Fruit fly (Drosophila melanogaster) whole organism, prepupa: ENCODE measurements around the gene CG12123.

Source experiments
- Blimp-1 ChIP-seq: fragments of 200-800 bp; sonication (Bioruptor generic); optimal IDR thresholded peaks from 3 replicates; lab custom pipeline; 2017; ENCODE audit warnings: missing biosample characterization, missing genetic modification characterization, mild to moderate bottlenecking, moderate library complexity, missing genetic modification reagents
- CG10631 ChIP-seq: fragments of 200-800 bp; sonication (Bioruptor generic); optimal IDR thresholded peaks from 2 replicates; lab custom pipeline; 2016; ENCODE audit warnings: missing biosample characterization, missing genetic modification characterization
- CG10669 ChIP-seq: fragments of 200-800 bp; sonication (Bioruptor generic); optimal IDR thresholded peaks from 3 replicates; lab custom pipeline; 2018; ENCODE audit warnings: missing biosample characterization, mild to moderate bottlenecking, missing genetic modification characterization, moderate library complexity
- CG11294 ChIP-seq: fragments of 200-800 bp; sonication (Bioruptor generic); IDR thresholded peaks from 2 replicates; pipeline ENCODE4 v1.3.6; 2022; ENCODE audit warnings: missing biosample characterization, missing genetic modification characterization
- CG11762 ChIP-seq: fragments of 200-800 bp; sonication (Bioruptor generic); optimal IDR thresholded peaks from 3 replicates; lab custom pipeline; 2016; ENCODE audit warnings: missing biosample characterization, missing genetic modification characterization; ENCODE audit not compliant: insufficient read depth
- CG15336 ChIP-seq: fragments of 200-800 bp; sonication (Bioruptor generic); IDR thresholded peaks from 2 replicates; pipeline ENCODE4 v1.3.6; 2022; ENCODE audit warnings: missing biosample characterization, missing genetic modification characterization
- CG1621 ChIP-seq: fragments of 200-800 bp; sonication (Bioruptor generic); optimal IDR thresholded peaks from 3 replicates; lab custom pipeline; 2018; ENCODE audit warnings: missing biosample characterization, mild to moderate bottlenecking, missing genetic modification characterization
- CG16779 ChIP-seq: fragments of 200-800 bp; sonication (Bioruptor generic); optimal IDR thresholded peaks from 3 replicates; lab custom pipeline; 2017; ENCODE audit warnings: missing biosample characterization, mild to moderate bottlenecking, missing genetic modification characterization
- CG3032 ChIP-seq: fragments of 200-800 bp; optimal IDR thresholded peaks from 2 replicates; lab custom pipeline; 2019; ENCODE audit warnings: missing biosample characterization, mild to moderate bottlenecking, missing genetic modification characterization, moderate library complexity
- CG31627 ChIP-seq: fragments of 200-800 bp; sonication (Bioruptor generic); optimal IDR thresholded peaks from 3 replicates; lab custom pipeline; 2016; ENCODE audit warnings: missing biosample characterization, missing genetic modification characterization
- CG34406 ChIP-seq: fragments of 200-800 bp; sonication (Bioruptor generic); optimal IDR thresholded peaks from 3 replicates; lab custom pipeline; 2016; ENCODE audit warnings: missing biosample characterization, missing genetic modification characterization
- CG4318 ChIP-seq: fragments of 200-800 bp; sonication (Bioruptor generic); optimal IDR thresholded peaks from 3 replicates; lab custom pipeline; 2017; ENCODE audit warnings: missing biosample characterization, mild to moderate bottlenecking, missing genetic modification characterization
- CG6163 ChIP-seq: fragments of 200-800 bp; sonication (Bioruptor generic); IDR thresholded peaks from 3 replicates; pipeline ENCODE4 v1.3.6; 2022; ENCODE audit warnings: missing biosample characterization, missing genetic modification characterization
- CG6792 ChIP-seq: fragments of 200-800 bp; sonication (Bioruptor generic); optimal IDR thresholded peaks from 3 replicates; lab custom pipeline; 2016; ENCODE audit warnings: missing biosample characterization, missing genetic modification characterization
- CG6808 ChIP-seq: fragments of 200-800 bp; sonication (Bioruptor generic); optimal IDR thresholded peaks from 3 replicates; lab custom pipeline; 2017; ENCODE audit warnings: missing biosample characterization, missing genetic modification characterization, mild to moderate bottlenecking, moderate library complexity, missing genetic modification reagents
- CG7368 ChIP-seq: fragments of 200-800 bp; sonication (Bioruptor generic); optimal IDR thresholded peaks from 3 replicates; lab custom pipeline; 2016; ENCODE audit warnings: missing biosample characterization, missing genetic modification characterization
- CG8119 ChIP-seq: fragments of 200-800 bp; sonication (Bioruptor generic); IDR thresholded peaks from 3 replicates; pipeline ENCODE4 v1.3.6; 2022; ENCODE audit warnings: missing biosample characterization, missing genetic modification characterization
- CG8632 ChIP-seq: fragments of 200-800 bp; sonication (Bioruptor generic); optimal IDR thresholded peaks from 3 replicates; lab custom pipeline; 2016; ENCODE audit warnings: missing biosample characterization, missing genetic modification characterization
- Eip75B ChIP-seq: fragments of 200-800 bp; sonication (Bioruptor generic); optimal IDR thresholded peaks from 3 replicates; lab custom pipeline; 2016; ENCODE audit warnings: missing biosample characterization, missing genetic modification characterization
- Eip78C ChIP-seq: fragments of 200-800 bp; sonication (Bioruptor generic); peaks from one replicate; lab custom pipeline; 2016; ENCODE audit warnings: missing biosample characterization, missing genetic modification characterization
- Eip93F ChIP-seq: fragments of 200-800 bp; sonication (Bioruptor generic); optimal IDR thresholded peaks from 2 replicates; lab custom pipeline; 2016; ENCODE audit warnings: missing biosample characterization, mild to moderate bottlenecking, missing genetic modification characterization
- Ets96B ChIP-seq: fragments of 200-800 bp; optimal IDR thresholded peaks from 2 replicates; lab custom pipeline; 2019; ENCODE audit warnings: missing biosample characterization, mild to moderate bottlenecking, missing genetic modification characterization, moderate library complexity
- Gug ChIP-seq: fragments of 200-800 bp; sonication (Bioruptor generic); IDR thresholded peaks from 2 replicates; pipeline ENCODE4 v1.3.6; 2022; ENCODE audit warnings: missing biosample characterization, missing genetic modification characterization
- Hr4 ChIP-seq: fragments of 200-800 bp; sonication (Bioruptor generic); optimal IDR thresholded peaks from 3 replicates; lab custom pipeline; 2016; ENCODE audit warnings: missing biosample characterization, missing genetic modification characterization
- Lpt ChIP-seq: fragments of 200-800 bp; sonication (Bioruptor generic); optimal IDR thresholded peaks from 3 replicates; lab custom pipeline; 2016; ENCODE audit warnings: missing biosample characterization, missing genetic modification characterization
- OdsH ChIP-seq: fragments of 200-800 bp; sonication (Bioruptor generic); optimal IDR thresholded peaks from 3 replicates; lab custom pipeline; 2016; ENCODE audit warnings: missing biosample characterization, missing genetic modification characterization
- Smox ChIP-seq: fragments of 200-800 bp; sonication (Bioruptor generic); optimal IDR thresholded peaks from 3 replicates; lab custom pipeline; 2016; ENCODE audit warnings: missing biosample characterization, missing genetic modification characterization
- Sox102F ChIP-seq: fragments of 200-800 bp; sonication (Bioruptor generic); optimal IDR thresholded peaks from 2 replicates; lab custom pipeline; 2016; ENCODE audit warnings: missing biosample characterization, mild to moderate bottlenecking, missing genetic modification characterization
- Sox14 ChIP-seq: fragments of 200-800 bp; sonication (Bioruptor generic); optimal IDR thresholded peaks from 3 replicates; lab custom pipeline; 2016; ENCODE audit warnings: missing biosample characterization, missing genetic modification characterization
- Sox15 ChIP-seq: fragments of 200-800 bp; sonication (Bioruptor generic); optimal IDR thresholded peaks from 3 replicates; lab custom pipeline; 2016; ENCODE audit warnings: missing biosample characterization, missing genetic modification characterization
- acj6 ChIP-seq: fragments of 200-800 bp; sonication (Bioruptor generic); optimal IDR thresholded peaks from 3 replicates; lab custom pipeline; 2016; ENCODE audit warnings: missing biosample characterization, missing genetic modification characterization
- cyc ChIP-seq: fragments of 200-800 bp; sonication (Bioruptor generic); optimal IDR thresholded peaks from 3 replicates; lab custom pipeline; 2016; ENCODE audit warnings: missing biosample characterization, missing genetic modification characterization
- dac ChIP-seq: fragments of 200-800 bp; sonication (Bioruptor generic); optimal IDR thresholded peaks from 2 replicates; lab custom pipeline; 2017; ENCODE audit warnings: missing biosample characterization, mild to moderate bottlenecking, missing genetic modification characterization
- dsx ChIP-seq: fragments of 200-800 bp; optimal IDR thresholded peaks from 3 replicates; lab custom pipeline; 2019; ENCODE audit warnings: missing biosample characterization, mild to moderate bottlenecking, missing genetic modification characterization, moderate library complexity; ENCODE audit not compliant: poor library complexity, severe bottlenecking
- eg ChIP-seq: fragments of 200-800 bp; sonication (Bioruptor generic); IDR thresholded peaks from 3 replicates; pipeline ENCODE4 v1.3.6; 2022; ENCODE audit warnings: missing biosample characterization, missing genetic modification characterization
- fd59A ChIP-seq: fragments of 200-800 bp; sonication (Bioruptor generic); optimal IDR thresholded peaks from 2 replicates; lab custom pipeline; 2017; ENCODE audit warnings: missing biosample characterization, mild to moderate bottlenecking, missing genetic modification characterization, missing genetic modification reagents
- lz ChIP-seq: fragments of 200-800 bp; sonication (Bioruptor generic); optimal IDR thresholded peaks from 3 replicates; lab custom pipeline; 2016; ENCODE audit warnings: missing biosample characterization, missing genetic modification characterization
- pdm3 ChIP-seq: fragments of 200-800 bp; sonication (Bioruptor generic); optimal IDR thresholded peaks from 3 replicates; lab custom pipeline; 2016; ENCODE audit warnings: missing biosample characterization, missing genetic modification characterization
- salr ChIP-seq, 2 experiments: fragments of 200-800 bp; sonication (Bioruptor generic); optimal IDR thresholded peaks; 3 replicates each; lab custom pipeline; 2016 to 2018; ENCODE audit warnings: missing biosample characterization in 2 of 2, missing genetic modification characterization in 2 of 2, mild to moderate bottlenecking in 1 of 2
- spab ChIP-seq: fragments of 200-800 bp; sonication (Bioruptor generic); optimal IDR thresholded peaks from 2 replicates; lab custom pipeline; 2017; ENCODE audit warnings: missing biosample characterization, mild to moderate bottlenecking, missing genetic modification characterization, missing genetic modification reagents
- ss ChIP-seq, 2 experiments: fragments of 200-800 bp; sonication (Bioruptor generic); optimal IDR thresholded peaks; 2 replicates in 1 of 2; 3 replicates in 1 of 2; lab custom pipeline; 2017 to 2018; ENCODE audit warnings: mild to moderate bottlenecking in 2 of 2, missing biosample characterization in 2 of 2, missing genetic modification characterization in 2 of 2, moderate library complexity in 1 of 2
- svp ChIP-seq: fragments of 200-800 bp; sonication (Bioruptor generic); peaks from one replicate; lab custom pipeline; 2016; ENCODE audit warnings: missing biosample characterization, missing genetic modification characterization
- topi ChIP-seq: fragments of 200-800 bp; sonication (Bioruptor generic); optimal IDR thresholded peaks from 3 replicates; lab custom pipeline; 2016; ENCODE audit warnings: missing biosample characterization, missing genetic modification characterization
- vri ChIP-seq: fragments of 200-800 bp; sonication (Bioruptor generic); optimal IDR thresholded peaks from 3 replicates; lab custom pipeline; 2016; ENCODE audit warnings: missing biosample characterization, mild to moderate bottlenecking, missing genetic modification characterization

CG12123 gene

DNA sequence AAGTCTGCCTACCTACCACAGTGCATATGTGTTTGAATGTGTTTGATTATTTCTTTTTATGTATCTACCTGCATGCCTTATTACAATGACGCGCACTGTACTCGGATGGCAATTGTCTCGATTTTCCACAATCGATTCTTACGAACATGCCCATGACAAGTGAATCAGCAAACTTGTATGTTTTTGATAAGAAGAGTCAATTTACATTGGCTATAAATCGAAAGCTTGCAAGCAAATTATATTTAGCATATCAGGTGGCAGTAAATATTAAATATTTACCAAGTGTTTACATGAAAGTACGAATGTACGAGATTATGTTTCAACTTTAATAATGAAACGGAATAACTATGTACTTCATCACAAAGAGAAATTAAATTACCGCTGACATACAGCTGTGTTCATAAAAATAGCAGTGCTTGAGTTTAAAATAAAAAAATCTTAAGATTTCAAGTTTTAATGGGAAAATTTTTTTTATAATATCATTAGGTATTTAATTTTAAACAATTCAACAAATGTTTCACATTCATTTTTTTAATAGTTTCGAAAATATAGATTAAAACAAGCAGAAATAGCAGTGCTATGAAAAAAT is 17.4 kb upstream of the CG12123 start:
- TF ChIP-seq CG10669 (GFP tag; lab: Kevin White, UChicago) (peak; percentile 15), CG6163 (GFP tag; lab: Robert Waterston, UW) (no peak), svp (peak; percentile 60), ss (GFP tag; optimal IDR thresholded peaks at IDR 0.05; lab: Kevin White, UChicago) (peak; percentile 11 to 55), vri (GFP tag; lab: Kevin White, UChicago) (peak; percentile 49), Sox15 (no peak), CG6808 (GFP tag; lab: Kevin White, UChicago) (peak; percentile 33), Eip78C (peak; percentile 65)

DNA sequence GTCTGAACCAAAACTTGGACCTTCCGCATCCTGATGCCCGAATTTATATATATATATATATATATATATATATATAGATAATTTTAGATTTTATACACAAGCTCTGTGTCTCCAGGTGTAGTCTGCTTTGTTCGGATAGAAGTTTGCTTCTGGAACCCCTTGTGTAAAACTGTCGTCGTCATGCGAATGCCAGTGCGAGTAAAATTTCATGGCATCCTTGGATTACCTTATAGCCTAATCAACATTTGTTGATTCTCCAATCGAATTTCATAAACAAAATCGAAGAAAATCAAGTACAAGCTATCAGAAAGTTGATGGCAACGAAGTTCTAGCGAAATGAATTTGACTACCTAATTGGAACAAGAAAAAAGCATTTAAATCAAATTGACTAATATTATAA is 15.4 kb upstream of the CG12123 start, which contains the start of gene CG32713:
TSS of gene CG32713 (minus strand) at position 101 of the 400 bp plus-strand sequence.
- TF ChIP-seq spab (GFP tag; lab: Kevin White, UChicago) (no peak), CG7368 (GFP tag; lab: Kevin White, UChicago) (no peak), CG1621 (tag; lab: Kevin White, UChicago) (no peak), svp (no peak), cyc (GFP tag; lab: Kevin White, UChicago) (no peak)

- peak; percentile 90 for TF ChIP-seq pdm3
- peak; percentile 81 for TF ChIP-seq Lpt (GFP tag; lab: Kevin White, UChicago)
- TF ChIP-seq CG6808 (GFP tag; lab: Kevin White, UChicago): peak; percentile 91
- peak; percentile 71 for TF ChIP-seq dac (GFP tag; lab: Kevin White, UChicago)
- no peak for TF ChIP-seq Eip93F (GFP tag; lab: Kevin White, UChicago)
- TF ChIP-seq dsx (GFP tag; lab: Kevin White, UChicago): peak; percentile 90
- peak; percentile 91 for TF ChIP-seq CG10669 (GFP tag; lab: Kevin White, UChicago)
- peak; percentile 85 for TF ChIP-seq CG6792
- peak; percentile 96 for TF ChIP-seq Eip78C
- TF ChIP-seq CG34406: peak; percentile 74
- TF ChIP-seq CG11294 (GFP tag; lab: Robert Waterston, UW): peak; percentile 89
- peak; percentile 88 for TF ChIP-seq Eip75B (GFP tag; lab: Kevin White, UChicago)
- TF ChIP-seq spab (GFP tag; lab: Kevin White, UChicago): peak; percentile 87
- TF ChIP-seq CG15336: peak; percentile 96
- peak; percentile 92 for TF ChIP-seq fd59A (GFP tag; lab: Kevin White, UChicago)
- TF ChIP-seq Sox15: peak; percentile 79
- TF ChIP-seq CG4318 (GFP tag; lab: Kevin White, UChicago): peak; percentile 79
- TF ChIP-seq eg (GFP tag; lab: Robert Waterston, UW): peak; percentile 96
- peak; percentile 84 for TF ChIP-seq CG7368 (GFP tag; lab: Kevin White, UChicago)
- TF ChIP-seq Ets96B: peak; percentile 93
- peak; percentile 90 to 92 for TF ChIP-seq ss (GFP tag; optimal IDR thresholded peaks at IDR 0.05; lab: Kevin White, UChicago)
- TF ChIP-seq OdsH (GFP tag; lab: Kevin White, UChicago): peak; percentile 89
- peak; percentile 84 for TF ChIP-seq CG11762
- TF ChIP-seq CG8119 (GFP tag; lab: Robert Waterston, UW): peak; percentile 94
- TF ChIP-seq CG16779 (tag; lab: Kevin White, UChicago): peak; percentile 73
- peak; percentile 72 to 87 for TF ChIP-seq salr (GFP tag; optimal IDR thresholded peaks at IDR 0.05; lab: Kevin White, UChicago)
- TF ChIP-seq Sox102F: peak; percentile 47
- TF ChIP-seq CG10631 (GFP tag; lab: Kevin White, UChicago): peak; percentile 91
- TF ChIP-seq Blimp-1 (GFP tag; lab: Kevin White, UChicago): peak; percentile 36
- peak; percentile 90 for TF ChIP-seq acj6 (GFP tag; lab: Kevin White, UChicago)
- peak; percentile 92 for TF ChIP-seq Gug (GFP tag; lab: Robert Waterston, UW)
- peak; percentile 79 for TF ChIP-seq topi (GFP tag; lab: Kevin White, UChicago)
- peak; percentile 59 for TF ChIP-seq Smox
- TF ChIP-seq CG1621 (tag; lab: Kevin White, UChicago): peak; percentile 91
- TF ChIP-seq Hr4: peak; percentile 89
- TF ChIP-seq vri (GFP tag; lab: Kevin White, UChicago): peak; percentile 15
- TF ChIP-seq CG3032 (tag; lab: Kevin White, UChicago): peak; percentile 93
- peak; percentile 83 for TF ChIP-seq CG8632 (GFP tag; lab: Kevin White, UChicago)
- peak; percentile 97 for TF ChIP-seq CG6163 (GFP tag; lab: Robert Waterston, UW)
- TF ChIP-seq Sox14: peak; percentile 84
- peak; percentile 63 for TF ChIP-seq CG31627 (GFP tag; lab: Kevin White, UChicago)
- peak; percentile 69 for TF ChIP-seq lz (GFP tag; lab: Kevin White, UChicago)
Observed at dm6 chrX:8455019-8455555, 12.9 kb upstream of the CG12123 start, which contains the start of gene org-1. Gene org-1 (minus strand): TSS chrX:8455069.
